Fruit fly (Drosophila melanogaster) Kc167 (cell line): Measurements from ENCODE around the gene CG34307.

Source experiments
- Myc ChIP-seq: fragments of >200 bp; optimal IDR thresholded peaks from 2 replicates; lab custom pipeline; 2017; ENCODE audit warnings: missing external identifiers
- Sin3A ChIP-seq: fragments of >200 bp; optimal IDR thresholded peaks from 2 replicates; lab custom pipeline; 2018; ENCODE audit warnings: missing external identifiers
- h ChIP-seq: fragments of >200 bp; optimal IDR thresholded peaks from 3 replicates; lab custom pipeline; 2018; ENCODE audit warnings: missing external identifiers
- insv ChIP-seq: fragments of >200 bp; optimal IDR thresholded peaks from 3 replicates; lab custom pipeline; 2018; ENCODE audit warnings: missing external identifiers
- psq ChIP-seq: fragments of >200 bp; optimal IDR thresholded peaks from 2 replicates; lab custom pipeline; 2017; ENCODE audit warnings: missing external identifiers
- ttk ChIP-seq: sonication (Bioruptor generic); optimal IDR thresholded peaks from 2 replicates; lab custom pipeline; 2017; ENCODE audit warnings: missing external identifiers

Gene CG34307

dm6 chr3R:11869675-11870074 lies 27.7 kb upstream of the CG34307 start:
- TF ChIP-seq insv (lab: Kevin White, UChicago), result no peak
- no peak for TF ChIP-seq h
- no peak for TF ChIP-seq ttk (lab: Kevin White, UChicago)
- no peak for TF ChIP-seq psq (lab: Kevin White, UChicago)
- TF ChIP-seq Sin3A (lab: Kevin White, UChicago), result no peak
- no peak for TF ChIP-seq Myc

DNA sequence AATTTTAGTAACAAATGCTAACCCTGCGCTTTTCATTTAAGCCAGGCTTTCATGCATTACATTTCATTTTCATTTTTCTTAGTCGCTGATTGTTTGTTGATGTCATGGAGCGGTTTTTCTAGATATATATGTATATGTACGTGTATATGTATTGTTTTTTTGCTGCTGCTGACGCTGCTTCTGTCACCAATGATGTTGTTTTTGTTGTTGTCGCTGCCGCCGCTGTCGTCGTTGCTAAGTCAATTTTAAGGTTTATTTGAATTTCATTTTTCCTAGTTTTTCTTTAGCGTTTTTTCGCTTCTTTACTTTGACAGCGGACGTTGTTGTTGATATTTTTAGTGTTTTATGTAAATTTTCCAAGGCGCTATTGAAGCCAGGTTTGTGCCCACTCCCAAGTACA lies 27.2 kb upstream of the CG34307 start:
- TF ChIP-seq ttk (lab: Kevin White, UChicago), result no peak
- TF ChIP-seq psq (lab: Kevin White, UChicago), result no peak
- TF ChIP-seq insv (lab: Kevin White, UChicago), result no peak
- TF ChIP-seq h, result no peak
- TF ChIP-seq Myc, result no peak
- TF ChIP-seq Sin3A (lab: Kevin White, UChicago), result no peak

- TF ChIP-seq psq (lab: Kevin White, UChicago), result no peak
- TF ChIP-seq ttk (lab: Kevin White, UChicago), result no peak
- TF ChIP-seq h, result no peak
- TF ChIP-seq Sin3A (lab: Kevin White, UChicago), result no peak
- no peak for TF ChIP-seq Myc
- no peak for TF ChIP-seq insv (lab: Kevin White, UChicago)
Observed at dm6 chr3R:11872692-11873091, 24.7 kb upstream of the CG34307 start.

DNA sequence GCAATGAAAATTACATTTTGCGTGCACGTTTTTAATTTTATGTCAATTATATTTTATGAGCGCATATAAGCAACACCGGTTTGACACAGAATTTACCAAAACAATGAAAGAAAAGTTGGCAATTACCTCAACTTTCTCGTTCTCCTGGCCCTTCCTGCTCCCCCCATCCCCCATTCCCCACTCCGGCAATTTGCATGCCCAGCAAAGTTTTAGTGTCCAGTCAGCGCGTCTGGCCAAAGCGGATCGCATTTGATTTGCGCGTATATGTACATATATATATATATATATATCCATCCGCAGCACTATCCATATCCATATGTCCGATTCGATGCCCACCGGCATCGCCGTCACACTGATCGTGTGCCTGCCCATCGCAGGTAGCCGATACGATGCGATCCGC lies 20.6 kb upstream of the CG34307 start:
- TF ChIP-seq Myc (no peak), h (no peak), Sin3A (lab: Kevin White, UChicago) (no peak), psq (lab: Kevin White, UChicago) (no peak), ttk (lab: Kevin White, UChicago) (no peak), insv (lab: Kevin White, UChicago) (no peak)

DNA sequence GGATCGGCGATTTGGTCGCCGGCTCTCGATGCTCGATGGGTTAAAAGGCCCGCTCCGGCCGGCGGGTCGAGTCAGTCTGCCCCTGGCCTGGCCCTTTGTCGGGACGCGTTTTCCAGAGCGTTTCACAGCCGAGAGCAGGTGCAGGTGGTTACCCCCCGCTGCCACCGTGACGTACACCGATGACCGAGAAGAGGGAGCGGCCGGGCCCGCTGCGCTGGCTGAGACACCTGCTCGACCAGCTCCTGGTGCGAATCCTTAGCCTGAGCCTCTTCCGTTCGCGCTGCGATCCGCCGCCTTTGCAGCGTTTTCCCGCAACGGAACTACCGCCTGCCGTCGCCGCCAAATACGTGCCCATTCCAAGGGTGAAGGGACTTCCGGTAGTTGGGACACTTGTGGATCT lies 20.2 kb upstream of the CG34307 start, which contains the start of gene sad:
TSS of gene sad (plus strand) at position 74 of the 400 bp plus-strand sequence.
- no peak for TF ChIP-seq Sin3A (lab: Kevin White, UChicago)
- TF ChIP-seq Myc, result no peak
- no peak for TF ChIP-seq insv (lab: Kevin White, UChicago)
- TF ChIP-seq psq (lab: Kevin White, UChicago), result no peak
- TF ChIP-seq ttk (lab: Kevin White, UChicago), result no peak
- no peak for TF ChIP-seq h

dm6 chr3R:11882506-11882953 lies 14.9 kb upstream of the CG34307 start, which contains the start of the genes CG6962 and CG31368:
TSS of gene CG6962 (minus strand) at chr3R:11882534.
TSS of gene CG31368 (plus strand) at chr3R:11882790.
- TF ChIP-seq Sin3A (lab: Kevin White, UChicago) (no peak), psq (lab: Kevin White, UChicago) (no peak), ttk (lab: Kevin White, UChicago) (no peak), Myc (no peak), h (no peak), insv (lab: Kevin White, UChicago) (no peak)

- TF ChIP-seq Sin3A (lab: Kevin White, UChicago) (no peak), h (no peak), ttk (lab: Kevin White, UChicago) (no peak), Myc (no peak), psq (lab: Kevin White, UChicago) (no peak), insv (lab: Kevin White, UChicago) (no peak)
Observed at dm6 chr3R:11883129-11883528, 14.3 kb upstream of the CG34307 start.

dm6 chr3R:11887114-11888037 lies 10.0 kb upstream of the CG34307 start, which contains the start of gene mthl5:
TSS of gene mthl5 (minus strand) at chr3R:11887168.
- TF ChIP-seq Sin3A (lab: Kevin White, UChicago) (no peak), insv (lab: Kevin White, UChicago) (no peak), psq (lab: Kevin White, UChicago) (no peak), Myc (no peak), ttk (lab: Kevin White, UChicago) (no peak), h (no peak)

DNA sequence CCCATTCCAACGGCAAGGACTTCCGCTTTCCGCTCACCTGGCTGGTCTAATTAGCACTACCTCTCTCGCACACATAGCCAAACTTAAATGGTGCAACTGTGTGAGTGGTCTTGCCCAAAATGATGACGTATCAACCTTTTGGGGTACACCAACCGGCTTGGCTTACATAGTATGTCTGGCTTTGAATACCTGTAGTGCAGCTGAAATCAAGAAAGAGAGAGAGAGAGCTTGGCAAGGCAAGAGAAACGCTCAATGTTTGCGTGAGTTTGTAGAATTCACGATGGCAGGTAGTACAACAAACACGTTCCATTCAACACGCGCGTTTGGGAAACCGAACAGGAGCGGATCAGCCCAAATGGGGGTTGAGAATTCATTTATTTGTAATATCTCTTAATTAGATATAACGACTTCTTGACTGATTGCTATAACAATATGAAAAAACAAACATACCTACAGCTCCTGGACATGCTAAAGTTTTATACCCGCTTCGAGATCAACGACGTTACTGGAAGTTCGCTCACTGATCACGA lies 9.3 kb upstream of the CG34307 start:
- TF ChIP-seq Sin3A (lab: Kevin White, UChicago) (no peak), Myc (no peak), insv (lab: Kevin White, UChicago) (no peak), ttk (lab: Kevin White, UChicago) (no peak), psq (lab: Kevin White, UChicago) (no peak), h (no peak)

- no peak for TF ChIP-seq psq (lab: Kevin White, UChicago)
- TF ChIP-seq Myc, result no peak
- TF ChIP-seq insv (lab: Kevin White, UChicago), result no peak
- TF ChIP-seq h, result no peak
- no peak for TF ChIP-seq ttk (lab: Kevin White, UChicago)
- no peak for TF ChIP-seq Sin3A (lab: Kevin White, UChicago)
Observed at dm6 chr3R:11893197-11893596, 4.2 kb upstream of the CG34307 start, which contains the start of gene Dnali1. TSS of gene Dnali1 (minus strand) at chr3R:11893297.

- TF ChIP-seq ttk (lab: Kevin White, UChicago) (no peak), Myc (no peak), psq (lab: Kevin White, UChicago) (no peak), Sin3A (lab: Kevin White, UChicago) (no peak), insv (lab: Kevin White, UChicago) (no peak), h (no peak)
Observed at dm6 chr3R:11902893-11903292, 5.5 kb downstream of the CG34307 start.

DNA sequence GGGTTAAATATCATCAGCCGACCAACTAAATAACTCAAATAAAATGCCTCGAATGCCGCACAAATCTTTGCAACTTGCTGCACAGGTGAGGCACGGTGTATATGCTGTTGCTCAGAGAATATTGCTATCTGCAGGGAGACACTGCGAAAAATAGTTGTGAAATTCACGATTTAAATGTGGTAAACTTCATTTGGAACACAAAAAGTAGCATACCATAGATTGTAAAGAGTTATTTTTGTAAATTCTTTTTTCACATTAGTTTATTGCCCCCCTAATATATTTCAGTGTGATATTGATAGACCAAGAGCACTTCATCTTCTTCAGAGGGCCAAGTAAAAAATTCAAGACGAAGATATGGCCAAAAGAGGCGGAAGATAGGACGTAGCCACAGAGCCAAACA lies 23.2 kb downstream of the CG34307 start:
- TF ChIP-seq insv (lab: Kevin White, UChicago), result no peak
- TF ChIP-seq Myc, result no peak
- no peak for TF ChIP-seq ttk (lab: Kevin White, UChicago)
- no peak for TF ChIP-seq Sin3A (lab: Kevin White, UChicago)
- TF ChIP-seq psq (lab: Kevin White, UChicago), result no peak
- no peak for TF ChIP-seq h
